Worm (Caenorhabditis elegans): ENCODE measurements around the gene F46B3.9.
A peak's percentile ranks its signal among the peaks of the same experiment; 100 is the strongest.

The F46B3.9 gene

DNA sequence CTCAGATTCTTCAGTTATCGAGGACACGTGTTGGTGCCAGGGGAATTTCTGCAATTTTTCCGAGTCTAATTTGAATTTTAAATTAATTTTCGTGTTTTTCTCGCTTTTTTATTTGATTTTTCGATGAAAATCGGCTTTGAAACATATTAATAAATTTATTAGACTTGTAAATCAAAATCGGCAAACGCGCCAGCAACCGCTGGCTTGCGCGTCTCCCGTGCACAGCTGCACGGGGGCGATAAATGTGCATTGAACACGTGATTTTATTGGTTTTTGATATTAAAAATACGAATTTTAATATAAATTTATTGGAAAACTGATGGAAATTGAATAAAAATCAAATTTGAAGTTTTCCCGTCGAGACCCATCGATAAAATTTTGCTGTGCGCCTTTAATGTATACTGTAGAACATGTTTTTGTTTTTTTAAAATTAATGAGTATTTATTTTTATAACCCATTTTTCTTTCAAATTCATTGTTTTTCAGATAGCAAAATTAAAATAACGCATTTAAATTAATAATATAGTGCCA, 45.4 kb downstream of the F46B3.9 start, which contains the start of gene F26F2.7 (continued):
- TF ChIP-seq lim-7 (GFP tag; IDR thresholded peaks at IDR 0.05): no peak
- no peak for TF ChIP-seq gei-8 (GFP tag; optimal IDR thresholded peaks at IDR 0.05)
- no peak for TF ChIP-seq ztf-11 (tag; optimal IDR thresholded peaks at IDR 0.05)
- peak; percentile 79 for TF ChIP-seq nhr-102 (tag; optimal IDR thresholded peaks at IDR 0.05)
- peak; percentile 65; the same call in 1 of the 2 replicates for TF ChIP-seq lin-1 (GFP tag; IDR thresholded peaks at IDR 0.05)
- TF ChIP-seq mes-2 (tag; optimal IDR thresholded peaks at IDR 0.05; ENCODE audit: poor library complexity, severe bottlenecking): peak; percentile 88
- TF ChIP-seq Y75B8A.6 (GFP tag; IDR thresholded peaks at IDR 0.05): no peak
- peak; percentile 67 for TF ChIP-seq saeg-2 (GFP tag; IDR thresholded peaks at IDR 0.05)
- peak; percentile 94 for TF ChIP-seq ceh-20 (GFP tag; IDR thresholded peaks at IDR 0.05)
- no peak for TF ChIP-seq nhr-10 (tag; optimal IDR thresholded peaks at IDR 0.05)
- no peak for TF ChIP-seq sdz-12 (GFP tag; optimal IDR thresholded peaks at IDR 0.05)
- TF ChIP-seq unc-62 (GFP tag; optimal IDR thresholded peaks at IDR 0.05 in 1 of 2): no peak
- TF ChIP-seq unc-62 (tag; optimal IDR thresholded peaks at IDR 0.05): no peak
- no peak for TF ChIP-seq lin-15B (tag; optimal IDR thresholded peaks at IDR 0.05)
- peak; percentile 70 for TF ChIP-seq spr-1 (tag; optimal IDR thresholded peaks at IDR 0.05)
- TF ChIP-seq set-16 (GFP tag; IDR thresholded peaks at IDR 0.05): no peak
- no peak for TF ChIP-seq zip-11 (GFP tag; IDR thresholded peaks at IDR 0.05)
- TF ChIP-seq ctbp-1 (GFP tag; IDR thresholded peaks at IDR 0.05): 0 out of 2 replicates have a peak, but pooled peaks have one; percentile 31
- TF ChIP-seq ceh-32 (tag; optimal IDR thresholded peaks at IDR 0.05; ENCODE audit: poor library complexity): no peak
- peak; percentile 94 for TF ChIP-seq F49E8.2 (tag; optimal IDR thresholded peaks at IDR 0.05; ENCODE audit: borderline replicate concordance)
- no peak for TF ChIP-seq snpc-1.2 (GFP tag; IDR thresholded peaks at IDR 0.05)
- TF ChIP-seq cey-2 (tag; optimal IDR thresholded peaks at IDR 0.05; ENCODE audit: borderline replicate concordance, insufficient read depth): no peak
- peak; percentile 17 for TF ChIP-seq fkh-10 (GFP tag; optimal IDR thresholded peaks at IDR 0.05)
- TF ChIP-seq daf-12 (tag; optimal IDR thresholded peaks at IDR 0.05): no peak
- TF ChIP-seq nhr-6 (tag; optimal IDR thresholded peaks at IDR 0.05): peak; percentile 21
- no peak for TF ChIP-seq attf-4 (tag; optimal IDR thresholded peaks at IDR 0.05)
- no peak for TF ChIP-seq ZK546.5 (tag; optimal IDR thresholded peaks at IDR 0.05)
- TF ChIP-seq lin-29 (GFP tag; IDR thresholded peaks at IDR 0.05): no peak
- no peak for TF ChIP-seq aly-2 (tag; optimal IDR thresholded peaks at IDR 0.05)
- TF ChIP-seq pqm-1 (tag; optimal IDR thresholded peaks at IDR 0.05): peak; percentile 25
- peak; percentile 92; the same call in 1 of the 2 replicates for TF ChIP-seq php-3 (GFP tag; IDR thresholded peaks at IDR 0.05)
- peak; percentile 66 for TF ChIP-seq unc-130 (GFP tag; optimal IDR thresholded peaks at IDR 0.05)
- no peak for TF ChIP-seq lin-39 (tag; optimal IDR thresholded peaks at IDR 0.05)
- no peak for TF ChIP-seq ztf-7 (tag; optimal IDR thresholded peaks at IDR 0.05)
- no peak for TF ChIP-seq fos-1 (tag; optimal IDR thresholded peaks at IDR 0.05)
- TF ChIP-seq lsy-2 (tag; optimal IDR thresholded peaks at IDR 0.05): peak; percentile 18 to 94
- TF ChIP-seq ceh-62 (tag; optimal IDR thresholded peaks at IDR 0.05): no peak
- peak; percentile 98 for TF ChIP-seq hlh-30 (tag; optimal IDR thresholded peaks at IDR 0.05; ENCODE audit: insufficient read depth)
- peak; percentile 67 for TF ChIP-seq nhr-28 (tag; optimal IDR thresholded peaks at IDR 0.05)
- no peak for TF ChIP-seq nhr-41 (GFP tag; IDR thresholded peaks at IDR 0.05)
- no peak for TF ChIP-seq F26F4.8 (GFP tag; conservative IDR thresholded peaks at IDR 0.05)
- TF ChIP-seq hif-1 (tag; optimal IDR thresholded peaks at IDR 0.05): peak in 1 of 2 experiments; percentile 66
- no peak for TF ChIP-seq Y5F2A.4 (GFP tag; optimal IDR thresholded peaks at IDR 0.05)
- no peak for TF ChIP-seq ceh-44 (GFP tag; IDR thresholded peaks at IDR 0.05)
- peak; percentile 63 for TF ChIP-seq F37D6.2 (tag; optimal IDR thresholded peaks at IDR 0.05)
- no peak for TF ChIP-seq ceh-28 (tag; optimal IDR thresholded peaks at IDR 0.05)
- TF ChIP-seq egl-27 (tag; optimal IDR thresholded peaks at IDR 0.05): no peak
- TF ChIP-seq mdl-1 (tag; optimal IDR thresholded peaks at IDR 0.05): peak; percentile 19 to 81
- TF ChIP-seq duxl-1 (tag; optimal IDR thresholded peaks at IDR 0.05; ENCODE audit: poor library complexity): peak; percentile 80
- TF ChIP-seq skn-1 (tag; optimal IDR thresholded peaks at IDR 0.05): no peak
- TF ChIP-seq zfp-3 (GFP tag; conservative IDR thresholded peaks at IDR 0.05): no peak

Data from whole organism, L4 larva.